Worm (Caenorhabditis elegans): ENCODE measurements around the gene C34F11.1.

The C34F11.1 gene

DNA sequence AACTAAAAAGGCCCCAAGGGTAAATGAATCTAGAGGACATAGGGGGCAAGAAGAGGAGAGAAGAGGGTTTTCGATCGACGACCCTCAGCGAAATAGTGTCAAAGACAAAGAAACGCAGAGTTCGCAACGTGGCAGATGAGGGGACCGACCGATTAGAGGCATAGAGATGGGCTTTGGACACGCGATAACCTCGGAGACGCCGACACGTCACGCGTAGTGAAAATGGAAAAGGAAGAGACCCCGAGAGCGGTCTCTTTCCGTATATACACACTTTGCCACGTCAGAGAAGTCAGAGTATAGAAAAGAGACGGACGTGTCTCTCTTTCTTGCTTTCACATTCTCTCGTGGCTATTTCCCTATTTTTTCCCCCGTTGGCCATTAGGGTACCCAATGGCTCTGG, 31.3 kb upstream of the C34F11.1 start (continued):
- TF ChIP-seq ztf-6 (GFP tag; IDR thresholded peaks at IDR 0.05) (no peak), die-1 (tag; optimal IDR thresholded peaks at IDR 0.05) (peak; percentile 46), Y67H2A.10 (GFP tag; conservative IDR thresholded peaks at IDR 0.05) (no peak), ceh-100 (GFP tag; IDR thresholded peaks at IDR 0.05) (no peak), ceh-58 (GFP tag; IDR thresholded peaks at IDR 0.05) (no peak), F39B2.1 (GFP tag; IDR thresholded peaks at IDR 0.05) (no peak), F23B12.7 (tag; optimal IDR thresholded peaks at IDR 0.05; ENCODE audit: insufficient read depth) (no peak), dpff-1 (tag; optimal IDR thresholded peaks at IDR 0.05) (no peak), madf-8 (GFP tag; conservative IDR thresholded peaks at IDR 0.05) (no peak), ztf-25 (GFP tag; IDR thresholded peaks at IDR 0.05) (no peak), attf-6 (GFP tag; IDR thresholded peaks at IDR 0.05) (no peak), lin-35 (GFP tag; optimal IDR thresholded peaks at IDR 0.05) (peak in 1 of 3 experiments; percentile 50), gei-17 (GFP tag; optimal IDR thresholded peaks at IDR 0.05) (peak; percentile 28), ZK185.1 (tag; optimal IDR thresholded peaks at IDR 0.05; ENCODE audit: poor library complexity, severe bottlenecking) (peak; percentile 47), ceh-27 (GFP tag; optimal IDR thresholded peaks at IDR 0.05) (peak; percentile 40), F49E8.2 (tag; optimal IDR thresholded peaks at IDR 0.05; ENCODE audit: insufficient read depth) (no peak), sptf-2 (GFP tag; optimal IDR thresholded peaks at IDR 0.05) (no peak), nfya-2 (GFP tag; IDR thresholded peaks at IDR 0.05) (no peak), snpc-1.1 (tag; optimal IDR thresholded peaks at IDR 0.05; ENCODE audit: insufficient read depth) (no peak), ceh-79 (tag; optimal IDR thresholded peaks at IDR 0.05) (no peak), hrde-1 (tag; optimal IDR thresholded peaks at IDR 0.05; ENCODE audit: borderline replicate concordance) (no peak), ets-4 (GFP tag; optimal IDR thresholded peaks at IDR 0.05) (no peak), efl-1 (GFP tag; optimal IDR thresholded peaks at IDR 0.05) (no peak), rec-8 (tag; optimal IDR thresholded peaks at IDR 0.05) (no peak), cebp-1 (GFP tag; IDR thresholded peaks at IDR 0.05) (no peak), cebp-1 (tag; optimal IDR thresholded peaks at IDR 0.05) (peak; percentile 72), ceh-40 (GFP tag; IDR thresholded peaks at IDR 0.05) (no peak), zfh-2 (GFP tag; conservative IDR thresholded peaks at IDR 0.05) (peak; percentile 92), lag-1 (GFP tag; IDR thresholded peaks at IDR 0.05) (no peak), repo-1 (tag; optimal IDR thresholded peaks at IDR 0.05) (peak; percentile 55), aptf-2 (GFP tag; conservative IDR thresholded peaks at IDR 0.05) (no peak), madf-6 (GFP tag; IDR thresholded peaks at IDR 0.05) (no peak), hlh-26 (GFP tag; conservative IDR thresholded peaks at IDR 0.05) (no peak), snpc-1.3 (tag; optimal IDR thresholded peaks at IDR 0.05; ENCODE audit: insufficient read depth) (no peak), unc-62 (GFP tag; optimal IDR thresholded peaks at IDR 0.05) (peak; percentile 31), ama-1 (optimal IDR thresholded peaks at IDR 0.05) (no peak), ama-1 (GFP tag; optimal IDR thresholded peaks at IDR 0.05) (no peak), T07F8.4 (tag; optimal IDR thresholded peaks at IDR 0.05) (no peak), B0261.1 (tag; optimal IDR thresholded peaks at IDR 0.05) (no peak), nhr-27 (tag; optimal IDR thresholded peaks at IDR 0.05) (no peak), C17E4.6 (GFP tag; IDR thresholded peaks at IDR 0.05) (no peak), tlf-1 (GFP tag; optimal IDR thresholded peaks at IDR 0.05) (no peak), Y53F4B.3 (GFP tag; IDR thresholded peaks at IDR 0.05) (no peak), ztf-18 (tag; optimal IDR thresholded peaks at IDR 0.05) (peak; percentile 26), Y56A3A.18 (GFP tag; IDR thresholded peaks at IDR 0.05) (no peak), mxl-1 (tag; optimal IDR thresholded peaks at IDR 0.05) (no peak), him-1 (tag; optimal IDR thresholded peaks at IDR 0.05) (no peak), B0035.1 (tag; optimal IDR thresholded peaks at IDR 0.05) (no peak), F57C9.4 (tag; optimal IDR thresholded peaks at IDR 0.05) (no peak)

All from whole organism, young adult.